Worm (Caenorhabditis elegans) whole organism, dauer: ENCODE measurements around the gene K07E3.9.

Experiments
- unc-62 ChIP-seq: sonication (generic microtip); optimal IDR thresholded peaks from 2 replicates; lab custom pipeline; 2017; ENCODE audit warnings: missing biosample characterization, missing genetic modification reagents, missing genetic modification characterization

The K07E3.9 gene

DNA sequence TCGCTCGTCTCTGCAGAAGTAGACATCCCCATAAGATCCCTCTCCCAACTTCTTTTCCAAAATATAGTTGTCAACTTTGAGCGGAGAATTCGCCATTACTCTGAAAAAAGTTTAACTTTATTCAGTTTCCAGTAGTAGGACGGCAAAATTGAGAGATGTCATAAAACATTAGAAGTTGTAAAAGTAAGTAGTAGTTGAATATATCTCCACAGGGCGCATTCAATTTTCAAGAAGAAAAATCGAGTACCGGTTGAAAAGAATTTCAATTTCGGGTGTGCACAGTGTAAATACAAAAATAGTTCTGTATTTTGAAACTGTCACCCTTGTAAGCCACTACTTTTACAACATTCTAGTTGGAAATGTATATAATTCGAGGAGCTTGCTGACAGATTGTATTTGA lies 42.6 kb downstream of the K07E3.9 start, which contains the start of gene F22F1.2:
TSS of gene F22F1.2 (minus strand) at position 101 of the 400 bp plus-strand sequence.
- TF ChIP-seq unc-62 = no peak

DNA sequence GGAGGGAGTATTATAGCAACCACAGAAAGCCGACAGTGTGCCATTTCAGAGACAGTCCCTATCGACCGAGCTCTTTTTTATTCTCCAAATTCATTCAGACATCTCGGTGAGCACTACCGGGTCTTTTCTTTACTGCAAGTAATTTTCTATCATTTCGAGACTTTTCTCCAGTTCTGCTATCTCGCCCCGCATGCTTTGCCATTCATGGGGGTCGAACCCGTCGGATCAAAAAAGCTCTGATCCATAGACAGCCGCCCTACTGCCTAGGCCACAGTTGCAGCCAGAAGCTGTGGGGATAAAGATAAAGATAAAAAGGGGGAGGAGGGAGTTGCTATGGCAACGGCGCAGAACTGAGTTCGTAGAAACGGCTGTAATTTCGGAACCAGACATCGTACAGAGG lies 43.4 kb downstream of the K07E3.9 start:
- TF ChIP-seq unc-62 = no peak

DNA sequence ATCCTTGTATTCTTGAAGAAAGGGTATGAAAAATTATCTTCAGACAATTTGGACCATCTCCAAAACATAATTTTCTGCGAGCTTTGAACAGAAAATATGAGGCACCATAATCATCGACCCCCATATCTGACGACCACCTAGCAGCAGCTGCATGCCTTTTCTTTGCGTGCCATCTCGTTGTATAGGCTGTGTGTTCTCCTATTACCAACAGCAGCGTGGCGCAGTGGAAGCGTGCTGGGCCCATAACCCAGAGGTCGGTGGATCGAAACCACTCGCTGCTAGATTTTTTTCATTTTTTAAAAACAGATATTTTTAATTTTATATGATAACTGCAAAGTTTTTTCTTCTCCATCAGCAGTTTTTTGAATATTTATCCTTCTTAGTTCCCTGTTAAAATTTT lies 47.9 kb downstream of the K07E3.9 start:
- TF ChIP-seq unc-62 = no peak

DNA sequence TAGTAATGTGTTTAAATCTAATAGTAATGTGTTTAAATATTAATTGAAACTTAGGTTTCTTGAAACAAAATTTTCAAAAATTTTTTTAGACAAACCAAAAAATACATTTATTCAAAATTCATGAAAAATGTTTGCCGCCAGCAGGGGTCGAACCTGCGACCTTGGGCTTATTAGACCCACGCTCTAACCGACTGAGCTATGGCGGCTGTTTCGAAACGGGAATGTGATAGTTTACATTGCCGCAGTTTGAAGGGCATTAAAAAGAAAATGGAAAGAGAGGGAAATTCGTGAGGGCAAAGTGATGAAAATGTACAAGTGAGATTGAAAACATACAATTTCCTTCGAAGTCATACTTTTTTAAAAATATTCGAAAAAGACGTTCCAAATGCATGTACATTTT lies 48.5 kb downstream of the K07E3.9 start:
- no peak for TF ChIP-seq unc-62

DNA sequence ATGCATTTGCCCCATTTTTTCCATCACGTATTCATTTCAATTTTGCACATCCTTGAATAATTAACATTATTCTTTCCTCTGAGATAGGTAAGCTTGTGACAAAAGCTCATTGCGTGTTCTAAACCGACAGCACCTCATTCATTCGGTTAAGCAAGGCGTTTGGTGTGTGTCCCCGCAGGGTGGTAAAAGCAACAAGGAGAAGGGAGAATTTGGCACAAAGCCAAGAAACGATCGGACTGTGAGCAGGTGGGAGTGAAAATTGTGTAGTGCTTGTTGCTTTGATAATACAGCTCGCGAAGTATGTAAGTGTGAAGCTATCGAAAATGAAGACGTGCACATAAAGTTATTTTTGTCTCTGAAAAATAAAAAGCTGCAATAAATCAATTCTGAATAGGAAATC lies 49.1 kb downstream of the K07E3.9 start:
- TF ChIP-seq unc-62 = no peak
